Fruit fly (Drosophila melanogaster): ENCODE measurements around the gene CG42371.

DNA sequence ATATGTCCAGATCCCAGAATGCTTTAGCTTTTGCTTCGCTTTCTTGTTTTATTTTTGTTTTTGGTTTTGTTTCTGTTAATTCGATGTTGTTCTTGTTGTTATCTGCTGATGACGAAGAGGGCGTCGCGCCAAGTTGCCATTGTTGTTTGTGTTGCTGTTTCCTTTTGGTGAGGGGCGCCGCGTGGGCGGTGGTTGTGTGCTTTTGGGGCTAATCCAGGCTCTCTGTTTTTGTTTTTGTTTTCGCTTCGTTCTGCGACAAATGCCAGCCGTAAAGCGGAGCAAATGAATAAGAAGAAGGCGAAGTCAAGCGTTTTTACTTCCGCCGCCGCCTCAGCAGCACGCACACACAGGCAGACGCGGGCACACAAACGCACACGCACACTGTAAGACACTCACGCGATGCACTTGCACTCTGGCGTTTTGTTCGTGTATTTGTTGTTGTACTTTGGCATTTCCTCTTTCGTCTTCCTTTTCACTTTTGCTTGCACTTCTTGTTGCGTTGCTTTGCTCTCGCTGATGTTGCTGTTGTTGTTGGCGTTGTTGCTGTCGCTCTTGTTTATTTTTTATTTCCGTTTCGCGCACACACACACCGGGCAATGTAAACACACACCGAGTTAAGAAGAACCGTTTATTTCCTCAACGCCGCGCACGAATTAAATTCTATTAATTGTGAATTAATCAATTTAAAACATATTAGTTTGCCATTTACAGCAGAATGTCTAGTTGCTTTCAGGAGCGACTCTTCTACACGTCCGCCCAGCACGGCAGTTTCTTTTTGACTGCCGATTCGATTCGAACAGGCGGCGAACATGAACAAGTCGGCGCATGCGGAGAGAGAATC is 38.9 kb downstream of the CG42371 start, which contains the start of gene aop:
- TF ChIP-seq GATAd (GFP tag; optimal IDR thresholded peaks at IDR 0.05) (no peak), dmrt93B (GFP tag; optimal IDR thresholded peaks at IDR 0.05) (no peak)

All from whole organism, wandering third instar larva.